Fruit fly (Drosophila melanogaster): ENCODE results near the gene Nup133.

The Nup133 gene

dm6 chr3R:22724149-22724973 lies 34.0 kb downstream of the Nup133 start, which contains the start of gene Irp-1A (continued):
- TF ChIP-seq CG17359 (tag; optimal IDR thresholded peaks at IDR 0.05), result peak; percentile 83
- peak; percentile 62 for TF ChIP-seq salm (tag; optimal IDR thresholded peaks at IDR 0.05)
- peak; percentile 41 for TF ChIP-seq ato (GFP tag; IDR thresholded peaks at IDR 0.05; ENCODE audit: partially characterized antibody)
- TF ChIP-seq CG15601 (tag; optimal IDR thresholded peaks at IDR 0.05), result peak; percentile 70
- TF ChIP-seq Nf-YA (GFP tag; IDR thresholded peaks at IDR 0.05), result peak; percentile 15; the same call in 1 of the 2 replicates
- peak; percentile 90 for TF ChIP-seq gem (tag; optimal IDR thresholded peaks at IDR 0.05)
- TF ChIP-seq nmo (GFP tag; optimal IDR thresholded peaks at IDR 0.05), result peak; percentile 82
- peak; percentile 80 for TF ChIP-seq CG7271 (tag; optimal IDR thresholded peaks at IDR 0.05)
- TF ChIP-seq CG4854 (GFP tag; optimal IDR thresholded peaks at IDR 0.05), result no peak
- TF ChIP-seq pho (GFP tag; optimal IDR thresholded peaks at IDR 0.05), result peak; percentile 52
- peak; percentile 18 for TF ChIP-seq CG1792 (GFP tag; optimal IDR thresholded peaks at IDR 0.05)
- peak; percentile 61 for TF ChIP-seq CG8290 (GFP tag; optimal IDR thresholded peaks at IDR 0.05)
- TF ChIP-seq CG8290 (tag; optimal IDR thresholded peaks at IDR 0.05), result peak in 1 of 2 experiments; percentile 83
- peak; percentile 34 for TF ChIP-seq her (GFP tag; optimal IDR thresholded peaks at IDR 0.05)
- peak; percentile 69 for TF ChIP-seq fd96Cb (tag; optimal IDR thresholded peaks at IDR 0.05)
- peak; percentile 65 for TF ChIP-seq CG3065 (GFP tag; optimal IDR thresholded peaks at IDR 0.05)
- TF ChIP-seq NfI (GFP tag; optimal IDR thresholded peaks at IDR 0.05), result peak; percentile 62
- peak; percentile 71 for TF ChIP-seq Awh (GFP tag; IDR thresholded peaks at IDR 0.05)
- TF ChIP-seq CG17361 (GFP tag; IDR thresholded peaks at IDR 0.05), result peak; percentile 87
- TF ChIP-seq Hey (tag; optimal IDR thresholded peaks at IDR 0.05), result no peak
- peak; percentile 80 for TF ChIP-seq Ptx1 (GFP tag; IDR thresholded peaks at IDR 0.05)
- TF ChIP-seq CG34224 (GFP tag; IDR thresholded peaks at IDR 0.05; ENCODE audit: partially characterized antibody), result peak; percentile 86
- peak; percentile 30 for TF ChIP-seq BtbVII (GFP tag; optimal IDR thresholded peaks at IDR 0.05)
- TF ChIP-seq ranshi (GFP tag; IDR thresholded peaks at IDR 0.05), result peak; percentile 75
- TF ChIP-seq sens (GFP tag), result peak; percentile 90
- TF ChIP-seq Stat92E (GFP tag; optimal IDR thresholded peaks at IDR 0.05), result no peak
- peak; percentile 76 for TF ChIP-seq CG3281 (GFP tag; optimal IDR thresholded peaks at IDR 0.05)
- no peak for TF ChIP-seq bigmax (GFP tag; optimal IDR thresholded peaks at IDR 0.05)
- peak; percentile 41 for TF ChIP-seq CG13123 (GFP tag; optimal IDR thresholded peaks at IDR 0.05)
- TF ChIP-seq trem (tag; optimal IDR thresholded peaks at IDR 0.05), result peak; percentile 80
- TF ChIP-seq CG8089 (GFP tag; optimal IDR thresholded peaks at IDR 0.05), result no peak
- peak; percentile 35; the same call in 1 of the 2 replicates for TF ChIP-seq GATAe (GFP tag; conservative IDR thresholded peaks at IDR 0.05)
- TF ChIP-seq tx (GFP tag; optimal IDR thresholded peaks at IDR 0.05), result no peak
- no peak for TF ChIP-seq Poxn (GFP tag; IDR thresholded peaks at IDR 0.05)
- peak in 1 of 2 experiments; percentile 54 for TF ChIP-seq Pdp1 (GFP tag; optimal IDR thresholded peaks at IDR 0.05)
- peak; percentile 78 for TF ChIP-seq CG9727 (GFP tag; optimal IDR thresholded peaks at IDR 0.05)
- TF ChIP-seq CG1603 (tag; optimal IDR thresholded peaks at IDR 0.05), result peak; percentile 61
- peak; percentile 45 for TF ChIP-seq CG12219 (GFP tag; optimal IDR thresholded peaks at IDR 0.05)
- no peak for TF ChIP-seq sr (GFP tag; IDR thresholded peaks at IDR 0.05)
- TF ChIP-seq H15 (GFP tag; IDR thresholded peaks at IDR 0.05), result peak; percentile 45; the same call in 1 of the 3 replicates
- TF ChIP-seq CG17912 (GFP tag; optimal IDR thresholded peaks at IDR 0.05), result no peak
- peak; percentile 51 for TF ChIP-seq CG4328 (GFP tag; optimal IDR thresholded peaks at IDR 0.05)
- TF ChIP-seq CG16863 (GFP tag; optimal IDR thresholded peaks at IDR 0.05), result peak; percentile 22
- peak; percentile 90 for TF ChIP-seq Scr (GFP tag; IDR thresholded peaks at IDR 0.05; ENCODE audit: partially characterized antibody)
- peak in 1 of 2 experiments; percentile 23 for TF ChIP-seq Hr78 (GFP tag; optimal IDR thresholded peaks at IDR 0.05)
- no peak for TF ChIP-seq CG11560 (tag; IDR thresholded peaks at IDR 0.05)
- TF ChIP-seq sim (GFP tag; IDR thresholded peaks at IDR 0.05), result peak; percentile 8; the same call in 1 of the 2 replicates
- peak; percentile 76 for TF ChIP-seq Xrp1 (GFP tag; IDR thresholded peaks at IDR 0.05)
